Fruit fly (Drosophila melanogaster) whole organism, embryonic: Measurements from ENCODE around the gene Cdc6.

ENCODE experiments used
- BEAF-32 ChIP-seq: fragments of 200-800 bp; sonication (Bioruptor generic); optimal IDR thresholded peaks from 3 replicates; lab custom pipeline; 2017; ENCODE audit warnings: missing biosample characterization, missing genetic modification characterization, mild to moderate bottlenecking, moderate library complexity, missing genetic modification reagents
- CG1024 ChIP-seq: fragments of 200-800 bp; sonication (Bioruptor generic); IDR thresholded peaks from 2 replicates; pipeline ENCODE4 v1.3.6; 2022; ENCODE audit warnings: missing biosample characterization, missing genetic modification characterization
- CG11695 ChIP-seq: fragments of 200-800 bp; sonication (Bioruptor generic); IDR thresholded peaks from 3 replicates; pipeline ENCODE4 v1.3.6; 2022; ENCODE audit warnings: missing biosample characterization, missing genetic modification characterization
- CG15269 ChIP-seq: fragments of 200-800 bp; sonication (Bioruptor generic); optimal IDR thresholded peaks from 2 replicates; lab custom pipeline; 2018; ENCODE audit warnings: missing biosample characterization, mild to moderate bottlenecking, missing genetic modification characterization, moderate library complexity
- CG1603 ChIP-seq: fragments of 200-800 bp; sonication (Bioruptor generic); optimal IDR thresholded peaks from 2 replicates; lab custom pipeline; 2019; ENCODE audit warnings: missing biosample characterization, mild to moderate bottlenecking, missing genetic modification characterization, moderate library complexity
- CG16813 ChIP-seq: fragments of 200-800 bp; sonication (Bioruptor generic); IDR thresholded peaks from 3 replicates; pipeline ENCODE4 v1.3.6; 2022; ENCODE audit warnings: missing biosample characterization, missing genetic modification characterization; ENCODE audit not compliant: partially characterized antibody
- CG17359 ChIP-seq: fragments of 200-800 bp; sonication (Bioruptor generic); optimal IDR thresholded peaks from 3 replicates; lab custom pipeline; 2018; ENCODE audit warnings: missing biosample characterization, mild to moderate bottlenecking, missing genetic modification characterization, moderate library complexity
- CG17802 ChIP-seq: fragments of 200-800 bp; sonication (Bioruptor generic); optimal IDR thresholded peaks from 2 replicates; lab custom pipeline; 2018; ENCODE audit warnings: missing biosample characterization, mild to moderate bottlenecking, missing genetic modification characterization, moderate library complexity
- CG18476 ChIP-seq: fragments of 200-800 bp; sonication (Bioruptor generic); optimal IDR thresholded peaks from 2 replicates; lab custom pipeline; 2016; ENCODE audit warnings: missing biosample characterization, mild to moderate bottlenecking, missing genetic modification characterization
- CG2712 ChIP-seq: fragments of 200-800 bp; optimal IDR thresholded peaks from 3 replicates; lab custom pipeline; 2019; ENCODE audit warnings: missing biosample characterization, mild to moderate bottlenecking, missing genetic modification characterization, moderate library complexity
- CG32772 ChIP-seq: fragments of 200-800 bp; sonication (Bioruptor generic); IDR thresholded peaks from 2 replicates; pipeline ENCODE4 v1.3.6; 2022; ENCODE audit warnings: missing biosample characterization, missing genetic modification characterization
- CG34376 ChIP-seq: fragments of 200-800 bp; sonication (Bioruptor generic); optimal IDR thresholded peaks from 2 replicates; lab custom pipeline; 2018; ENCODE audit warnings: missing biosample characterization, mild to moderate bottlenecking, missing genetic modification characterization
- CG4820 ChIP-seq: fragments of 200-800 bp; sonication (Bioruptor generic); optimal IDR thresholded peaks from 3 replicates; lab custom pipeline; 2016; ENCODE audit warnings: missing biosample characterization, missing genetic modification characterization
- CG7372 ChIP-seq: fragments of 200-800 bp; sonication (Bioruptor generic); IDR thresholded peaks from 2 replicates; pipeline ENCODE4 v1.3.6; 2022; ENCODE audit warnings: missing biosample characterization, missing genetic modification characterization
- CG7987 ChIP-seq: fragments of 200-800 bp; sonication (Bioruptor generic); optimal IDR thresholded peaks from 2 replicates; lab custom pipeline; 2018; ENCODE audit warnings: missing biosample characterization, mild to moderate bottlenecking, missing genetic modification characterization, moderate library complexity
- CG8388 ChIP-seq: fragments of 200-800 bp; sonication (Bioruptor generic); optimal IDR thresholded peaks from 2 replicates; lab custom pipeline; 2019; ENCODE audit warnings: missing biosample characterization, mild to moderate bottlenecking, missing genetic modification characterization, moderate library complexity
- CG9876 ChIP-seq: fragments of 200-800 bp; sonication (Bioruptor generic); optimal IDR thresholded peaks from 2 replicates; lab custom pipeline; 2016; ENCODE audit warnings: missing biosample characterization, missing genetic modification characterization
- Elba2 ChIP-seq: fragments of 200-800 bp; sonication (Bioruptor generic); optimal IDR thresholded peaks from 3 replicates; lab custom pipeline; 2016; ENCODE audit warnings: missing biosample characterization, missing genetic modification characterization
- Fer1 ChIP-seq: fragments of 200-800 bp; sonication (Bioruptor generic); optimal IDR thresholded peaks from 2 replicates; lab custom pipeline; 2017; ENCODE audit warnings: missing biosample characterization, mild to moderate bottlenecking, missing genetic modification characterization
- HHEX ChIP-seq: fragments of 200-800 bp; sonication (Bioruptor generic); optimal IDR thresholded peaks from 3 replicates; lab custom pipeline; 2017; ENCODE audit warnings: missing biosample characterization, mild to moderate bottlenecking, missing genetic modification characterization, missing genetic modification reagents
- HmgD ChIP-seq: fragments of 200-800 bp; sonication (Bioruptor generic); optimal IDR thresholded peaks from 3 replicates; lab custom pipeline; 2016; ENCODE audit warnings: missing biosample characterization, missing genetic modification characterization
- HmgZ ChIP-seq: fragments of 200-800 bp; sonication (Bioruptor generic); optimal IDR thresholded peaks from 2 replicates; lab custom pipeline; 2018; ENCODE audit warnings: missing biosample characterization, mild to moderate bottlenecking, missing genetic modification characterization
- Hsf ChIP-seq: fragments of 200-800 bp; sonication (Bioruptor generic); optimal IDR thresholded peaks from 3 replicates; lab custom pipeline; 2016; ENCODE audit warnings: missing biosample characterization, missing genetic modification characterization
- Lhr ChIP-seq: fragments of 200-800 bp; sonication (Bioruptor generic); optimal IDR thresholded peaks from 3 replicates; lab custom pipeline; 2017; ENCODE audit warnings: mild to moderate bottlenecking, missing biosample characterization, missing genetic modification reagents, missing genetic modification characterization
- MESR4 ChIP-seq: fragments of 200-800 bp; sonication (Bioruptor generic); optimal IDR thresholded peaks from 2 replicates; lab custom pipeline; 2018; ENCODE audit warnings: missing biosample characterization, mild to moderate bottlenecking, missing genetic modification characterization, moderate library complexity
- Mrtf ChIP-seq: fragments of 200-800 bp; sonication (Bioruptor generic); IDR thresholded peaks from 3 replicates; pipeline ENCODE4 v1.3.6; 2022; ENCODE audit warnings: missing biosample characterization, missing genetic modification characterization
- Myb ChIP-seq: fragments of 200-800 bp; sonication (Bioruptor generic); optimal IDR thresholded peaks from 2 replicates; lab custom pipeline; 2016; ENCODE audit warnings: missing biosample characterization, missing genetic modification characterization
- Opbp ChIP-seq: fragments of 200-800 bp; sonication (Bioruptor generic); IDR thresholded peaks from 3 replicates; pipeline ENCODE4 v1.3.6; 2022; ENCODE audit warnings: missing biosample characterization, missing genetic modification characterization; ENCODE audit not compliant: partially characterized antibody
- Ravus ChIP-seq: fragments of 200-800 bp; sonication (Bioruptor generic); IDR thresholded peaks from 2 replicates; pipeline ENCODE4 v1.3.6; 2022; ENCODE audit warnings: missing biosample characterization, missing genetic modification characterization
- Side ChIP-seq: fragments of 200-800 bp; sonication (Bioruptor generic); optimal IDR thresholded peaks from 2 replicates; lab custom pipeline; 2016; ENCODE audit warnings: missing biosample characterization, missing genetic modification characterization
- cg ChIP-seq: fragments of 200-800 bp; sonication (Bioruptor generic); optimal IDR thresholded peaks from 3 replicates; lab custom pipeline; 2019; ENCODE audit warnings: missing biosample characterization, mild to moderate bottlenecking, missing genetic modification characterization, moderate library complexity
- dan ChIP-seq: fragments of 200-800 bp; sonication (Bioruptor generic); IDR thresholded peaks from 2 replicates; pipeline ENCODE4 v1.3.6; 2022; ENCODE audit warnings: missing biosample characterization, missing genetic modification characterization
- dati ChIP-seq: fragments of 200-800 bp; sonication (Bioruptor generic); IDR thresholded peaks from 2 replicates; pipeline ENCODE4 v1.3.6; 2022; ENCODE audit warnings: missing biosample characterization, missing genetic modification characterization
- eyg ChIP-seq: fragments of 200-800 bp; sonication (Bioruptor generic); optimal IDR thresholded peaks from 3 replicates; lab custom pipeline; 2016; ENCODE audit warnings: missing biosample characterization, missing genetic modification characterization
- gro ChIP-seq: fragments of 200-800 bp; sonication (Bioruptor generic); optimal IDR thresholded peaks from 2 replicates; lab custom pipeline; 2016; ENCODE audit warnings: missing biosample characterization, missing genetic modification characterization
- hkb ChIP-seq, 2 experiments: fragments of 200-800 bp in 1 of 2; fragments of >200 bp in 1 of 2; sonication (Bioruptor generic) in 1 of 2; IDR thresholded peaks in 1 of 2; optimal IDR thresholded peaks in 1 of 2; 2 replicates each; pipeline versions ENCODE4 v1.3.6 to Lab custom; 2017 to 2022; ENCODE audit warnings: missing biosample characterization in 1 of 2, missing genetic modification characterization in 1 of 2
- lbe ChIP-seq: fragments of 200-800 bp; sonication (Bioruptor generic); optimal IDR thresholded peaks from 2 replicates; lab custom pipeline; 2016; ENCODE audit warnings: missing biosample characterization, mild to moderate bottlenecking, missing genetic modification characterization
- mam ChIP-seq: fragments of 200-800 bp; sonication (Bioruptor generic); optimal IDR thresholded peaks from 3 replicates; lab custom pipeline; 2016; ENCODE audit warnings: missing biosample characterization, missing genetic modification characterization
- mirr ChIP-seq: fragments of 200-800 bp; sonication (Bioruptor generic); optimal IDR thresholded peaks from 3 replicates; lab custom pipeline; 2018; ENCODE audit warnings: missing biosample characterization, mild to moderate bottlenecking, missing genetic modification characterization
- mld ChIP-seq: fragments of 200-800 bp; sonication (Bioruptor generic); IDR thresholded peaks from 3 replicates; pipeline ENCODE4 v1.3.6; 2022; ENCODE audit warnings: missing biosample characterization, missing genetic modification characterization; ENCODE audit not compliant: partially characterized antibody
- nau ChIP-seq: fragments of 200-800 bp; sonication (Bioruptor generic); optimal IDR thresholded peaks from 3 replicates; lab custom pipeline; 2017; ENCODE audit warnings: missing biosample characterization, mild to moderate bottlenecking, missing genetic modification characterization, missing genetic modification reagents
- pb ChIP-seq: fragments of 200-800 bp; sonication (Bioruptor generic); optimal IDR thresholded peaks from 3 replicates; lab custom pipeline; 2016; ENCODE audit warnings: missing biosample characterization, missing genetic modification characterization
- phol ChIP-seq: fragments of 200-800 bp; sonication (Bioruptor generic); optimal IDR thresholded peaks from 3 replicates; lab custom pipeline; 2018; ENCODE audit warnings: missing biosample characterization, mild to moderate bottlenecking, missing genetic modification characterization, moderate library complexity
- pros ChIP-seq: fragments of 200-800 bp; sonication (Bioruptor generic); optimal IDR thresholded peaks from 3 replicates; lab custom pipeline; 2019; ENCODE audit warnings: missing biosample characterization, mild to moderate bottlenecking, missing genetic modification characterization, moderate library complexity
- ro ChIP-seq: fragments of 200-800 bp; sonication (Bioruptor generic); IDR thresholded peaks from 2 replicates; pipeline ENCODE4 v1.3.6; 2022; ENCODE audit warnings: missing biosample characterization, missing genetic modification characterization
- so ChIP-seq: fragments of 200-800 bp; sonication (Bioruptor generic); IDR thresholded peaks from 3 replicates; pipeline ENCODE4 v1.3.6; 2022; ENCODE audit warnings: missing biosample characterization, missing genetic modification characterization
- toy ChIP-seq: fragments of 200-800 bp; sonication (Bioruptor generic); IDR thresholded peaks from 2 replicates; pipeline ENCODE4 v1.3.6; 2022; ENCODE audit warnings: missing biosample characterization, missing genetic modification characterization
- twi ChIP-seq: fragments of 200-800 bp; optimal IDR thresholded peaks from 2 replicates; lab custom pipeline; 2019; ENCODE audit warnings: missing biosample characterization, mild to moderate bottlenecking, missing genetic modification characterization, moderate library complexity
- zen2 ChIP-seq: fragments of 200-800 bp; sonication (Bioruptor generic); IDR thresholded peaks from 3 replicates; pipeline ENCODE4 v1.3.6; 2022; ENCODE audit warnings: missing biosample characterization, missing genetic modification characterization; ENCODE audit not compliant: partially characterized antibody

Cdc6 gene

DNA sequence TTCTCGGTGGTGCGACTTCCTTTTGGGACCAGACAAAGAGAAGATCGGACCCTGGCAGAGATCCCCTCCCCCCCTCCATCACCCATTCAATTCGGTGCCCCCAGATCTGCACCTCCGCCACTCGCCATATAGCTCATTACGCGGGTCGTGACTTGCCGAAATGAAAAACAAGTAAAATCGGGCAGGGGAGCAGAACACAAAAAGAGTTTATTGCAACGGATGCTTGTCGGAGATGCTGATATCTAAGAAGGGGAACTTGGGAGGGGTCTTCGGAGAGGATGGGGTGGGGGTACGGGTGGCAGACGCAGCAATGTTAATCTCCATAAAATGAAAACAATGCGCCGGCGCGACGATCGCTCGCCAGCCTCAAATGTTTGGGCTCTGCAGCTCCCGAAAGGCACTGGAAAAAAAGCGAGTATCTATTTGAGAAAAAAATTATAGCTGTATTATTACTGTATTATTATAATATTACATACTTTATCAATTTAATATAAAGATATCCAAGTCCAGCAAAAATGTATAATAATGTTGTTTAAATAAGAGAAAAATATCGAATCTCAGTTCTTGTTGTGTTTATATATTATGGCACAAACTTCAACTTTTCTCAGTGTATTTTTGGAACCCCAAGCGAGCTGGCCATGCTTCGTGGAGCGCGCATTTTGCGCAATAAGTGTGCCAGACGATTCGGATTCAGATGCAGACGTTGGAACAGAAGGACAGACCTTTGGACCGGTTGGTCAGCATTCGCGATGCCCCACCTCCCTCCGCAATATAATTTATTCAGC lies 34.1 kb upstream of the Cdc6 start (continued):
- TF ChIP-seq Lhr (GFP tag; lab: Kevin White, UChicago), result no peak
- no peak for TF ChIP-seq CG7987
- TF ChIP-seq nau, result no peak
- peak; percentile 61 for TF ChIP-seq phol
- TF ChIP-seq so, result no peak
- no peak for TF ChIP-seq dati (GFP tag; lab: Robert Waterston, UW)
- TF ChIP-seq CG18476 (GFP tag; lab: Kevin White, UChicago), result no peak
- TF ChIP-seq MESR4 (GFP tag; lab: Kevin White, UChicago), result no peak
- no peak for TF ChIP-seq pros (GFP tag; lab: Kevin White, UChicago)
- TF ChIP-seq zen2 (GFP tag; lab: Robert Waterston, UW), result no peak
- no peak for TF ChIP-seq Opbp (GFP tag; lab: Robert Waterston, UW)
- peak; percentile 24 for TF ChIP-seq CG4820
- no peak for TF ChIP-seq Hsf (GFP tag; lab: Kevin White, UChicago)
- no peak for TF ChIP-seq Myb (GFP tag; lab: Kevin White, UChicago)
- TF ChIP-seq CG1024 (GFP tag; lab: Robert Waterston, UW), result no peak
- no peak for TF ChIP-seq CG7372 (GFP tag; lab: Robert Waterston, UW)
- no peak for TF ChIP-seq HHEX (GFP tag; lab: Kevin White, UChicago)
- TF ChIP-seq Mrtf (GFP tag; lab: Robert Waterston, UW), result no peak
- no peak for TF ChIP-seq Side
- TF ChIP-seq dan (GFP tag; lab: Robert Waterston, UW), result no peak
- peak; percentile 40 for TF ChIP-seq CG8388 (GFP tag; lab: Kevin White, UChicago)
- TF ChIP-seq mam (GFP tag; lab: Kevin White, UChicago), result no peak
- TF ChIP-seq CG17359 (tag; lab: Kevin White, UChicago), result no peak
- TF ChIP-seq hkb (optimal IDR thresholded peaks at IDR 0.05; lab: Kevin White, UChicago), result no peak
- TF ChIP-seq hkb (GFP tag; IDR thresholded peaks at IDR 0.05; lab: Robert Waterston, UW), result peak; percentile 53
- no peak for TF ChIP-seq mld (GFP tag; lab: Robert Waterston, UW)
- no peak for TF ChIP-seq toy (GFP tag; lab: Robert Waterston, UW)
- TF ChIP-seq CG17802 (tag; lab: Kevin White, UChicago), result no peak
- TF ChIP-seq HmgD (GFP tag; lab: Kevin White, UChicago), result no peak
- no peak for TF ChIP-seq pb (GFP tag; lab: Kevin White, UChicago)
- TF ChIP-seq CG16813 (GFP tag; lab: Robert Waterston, UW), result no peak
- TF ChIP-seq HmgZ (tag; lab: Kevin White, UChicago), result no peak
- no peak for TF ChIP-seq ro (GFP tag; lab: Robert Waterston, UW)
- TF ChIP-seq CG32772 (GFP tag; lab: Robert Waterston, UW), result 0 out of 2 replicates have a peak, but pooled peaks have one; percentile 6
- peak; percentile 39 for TF ChIP-seq CG15269 (tag; lab: Kevin White, UChicago)
- no peak for TF ChIP-seq Ravus (GFP tag; lab: Robert Waterston, UW)
- TF ChIP-seq twi, result peak; percentile 7
- peak; percentile 80 for TF ChIP-seq CG2712
- TF ChIP-seq gro (GFP tag; lab: Kevin White, UChicago), result no peak
- no peak for TF ChIP-seq CG9876 (GFP tag; lab: Kevin White, UChicago)
- peak; percentile 47; the same call in 1 of the 3 replicates for TF ChIP-seq CG11695 (GFP tag; lab: Robert Waterston, UW)
- no peak for TF ChIP-seq CG34376 (GFP tag; lab: Kevin White, UChicago)
- TF ChIP-seq Fer1 (GFP tag; lab: Kevin White, UChicago), result no peak
- no peak for TF ChIP-seq Elba2 (GFP tag; lab: Kevin White, UChicago)
- TF ChIP-seq lbe (GFP tag; lab: Kevin White, UChicago), result peak; percentile 87
- no peak for TF ChIP-seq mirr (GFP tag; lab: Kevin White, UChicago)
- no peak for TF ChIP-seq cg (GFP tag; lab: Kevin White, UChicago)
- no peak for TF ChIP-seq BEAF-32 (GFP tag; lab: Kevin White, UChicago)
- TF ChIP-seq CG1603, result no peak
- TF ChIP-seq eyg (GFP tag; lab: Kevin White, UChicago), result no peak
